Worm (Caenorhabditis elegans): ENCODE data around the gene R11.3.
A peak's percentile ranks its signal among the peaks of the same experiment; 100 is the strongest.
"Not testable (repeated sequence)": the region's sequence is repeated elsewhere in the genome, so short reads cannot be mapped to it uniquely, and the experiment has no call there.

Gene R11.3

DNA sequence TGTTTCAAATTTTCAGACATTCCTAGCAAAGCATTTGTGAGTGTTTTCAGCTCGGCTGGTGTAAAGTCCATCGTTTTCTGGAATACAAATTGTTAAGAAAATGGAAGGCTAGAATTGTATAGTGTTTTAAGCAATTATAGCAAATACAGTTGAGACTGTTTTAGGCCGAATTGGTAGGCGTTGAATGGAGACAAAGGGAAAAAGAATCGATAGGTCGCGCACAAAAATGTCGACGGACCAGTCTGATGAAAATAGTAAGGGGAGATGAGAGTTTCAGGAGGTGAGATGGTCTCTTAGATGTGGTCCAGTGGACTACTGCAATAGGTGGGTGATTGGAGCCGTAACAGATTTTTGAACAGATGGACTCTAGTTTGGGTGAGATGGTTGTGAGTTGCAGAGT is 41.6 kb upstream of the R11.3 start:
- TF ChIP-seq nfya-1 (tag; optimal IDR thresholded peaks at IDR 0.05) (no peak), ceh-31 (tag; optimal IDR thresholded peaks at IDR 0.05) (no peak), nhr-232 (tag; optimal IDR thresholded peaks at IDR 0.05) (no peak), hlh-6 (tag; optimal IDR thresholded peaks at IDR 0.05) (no peak), ceh-22 (tag; optimal IDR thresholded peaks at IDR 0.05) (no peak), T23F11.4 (GFP tag; optimal IDR thresholded peaks at IDR 0.05) (no peak)

DNA sequence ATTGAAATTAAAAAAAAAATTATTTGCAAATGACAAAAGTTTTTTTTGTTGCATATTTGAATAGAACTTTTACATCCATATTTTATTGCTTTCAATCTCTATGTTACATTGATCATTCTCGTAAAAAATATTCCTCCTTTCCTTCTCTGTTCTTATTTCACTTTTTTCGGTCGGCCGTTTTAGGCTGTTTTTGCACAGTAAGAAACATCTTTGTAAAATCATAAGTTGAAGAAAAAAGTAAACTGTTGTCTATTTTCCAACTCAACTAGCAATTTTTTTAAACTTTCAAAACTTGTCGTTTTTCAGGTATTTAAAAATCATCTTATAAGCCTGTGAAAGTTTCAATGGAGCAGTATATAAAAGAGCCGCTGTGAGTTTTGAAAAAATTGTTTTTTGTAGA is 29.6 kb upstream of the R11.3 start, which contains the start of gene F23A7.5:
Gene F23A7.5, plus strand, starts transcription at position 301 of the 400 bp plus-strand sequence.
- TF ChIP-seq che-1 (tag; optimal IDR thresholded peaks at IDR 0.05) = no peak
- TF ChIP-seq unc-42 (tag; optimal IDR thresholded peaks at IDR 0.05) = no peak
- no peak for TF ChIP-seq hlh-13 (GFP tag; optimal IDR thresholded peaks at IDR 0.05)
- no peak for TF ChIP-seq ets-4 (tag; optimal IDR thresholded peaks at IDR 0.05)
- no peak for TF ChIP-seq ztf-16 (tag; optimal IDR thresholded peaks at IDR 0.05)
- TF ChIP-seq elt-2 (tag; optimal IDR thresholded peaks at IDR 0.05) = no peak
- TF ChIP-seq eyg-1 (tag; optimal IDR thresholded peaks at IDR 0.05) = no peak
- TF ChIP-seq odd-2 (tag; optimal IDR thresholded peaks at IDR 0.05) = no peak
- no peak for TF ChIP-seq ahr-1 (tag; optimal IDR thresholded peaks at IDR 0.05)
- no peak for TF ChIP-seq fkh-10 (GFP tag; optimal IDR thresholded peaks at IDR 0.05)
- no peak for TF ChIP-seq hlh-8 (tag; optimal IDR thresholded peaks at IDR 0.05)
- no peak for TF ChIP-seq pag-3 (tag; optimal IDR thresholded peaks at IDR 0.05; ENCODE audit: borderline replicate concordance)
- TF ChIP-seq hlh-30 (tag; optimal IDR thresholded peaks at IDR 0.05; ENCODE audit: insufficient read depth) = no peak
- no peak for TF ChIP-seq lim-6 (tag; optimal IDR thresholded peaks at IDR 0.05)
- no peak for TF ChIP-seq zip-5 (tag; optimal IDR thresholded peaks at IDR 0.05)
- TF ChIP-seq sox-4 (tag; optimal IDR thresholded peaks at IDR 0.05) = no peak
- TF ChIP-seq ama-1 (optimal IDR thresholded peaks at IDR 0.05) = no peak
- no peak for TF ChIP-seq npax-4 (tag; optimal IDR thresholded peaks at IDR 0.05)
- no peak for TF ChIP-seq hlh-15 (tag; optimal IDR thresholded peaks at IDR 0.05)

DNA sequence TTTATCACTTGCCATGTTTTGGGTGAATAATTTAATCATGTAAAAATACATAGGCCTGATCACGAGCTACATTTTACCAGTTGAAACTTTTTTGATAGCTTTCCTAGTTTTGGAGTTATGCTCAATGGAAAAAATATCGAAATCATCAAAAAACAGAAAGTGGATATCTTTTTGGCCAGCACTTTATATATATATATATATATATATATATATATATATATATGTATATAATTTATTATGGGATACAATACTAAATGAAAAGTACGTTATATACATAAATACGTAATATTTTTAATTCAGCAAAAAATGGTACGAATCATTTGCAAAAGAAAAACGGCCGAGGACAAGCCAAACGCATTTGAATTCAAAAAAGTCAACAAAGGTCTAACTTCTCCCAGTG is 20.7 kb upstream of the R11.3 start, which contains the start of gene F23A7.3:
Gene F23A7.3, plus strand, starts transcription at position 301 of the 400 bp plus-strand sequence.
- TF ChIP-seq ceh-9, ceh-2, gmeb-2 (tag; optimal IDR thresholded peaks at IDR 0.05): not testable (repeated sequence)

DNA sequence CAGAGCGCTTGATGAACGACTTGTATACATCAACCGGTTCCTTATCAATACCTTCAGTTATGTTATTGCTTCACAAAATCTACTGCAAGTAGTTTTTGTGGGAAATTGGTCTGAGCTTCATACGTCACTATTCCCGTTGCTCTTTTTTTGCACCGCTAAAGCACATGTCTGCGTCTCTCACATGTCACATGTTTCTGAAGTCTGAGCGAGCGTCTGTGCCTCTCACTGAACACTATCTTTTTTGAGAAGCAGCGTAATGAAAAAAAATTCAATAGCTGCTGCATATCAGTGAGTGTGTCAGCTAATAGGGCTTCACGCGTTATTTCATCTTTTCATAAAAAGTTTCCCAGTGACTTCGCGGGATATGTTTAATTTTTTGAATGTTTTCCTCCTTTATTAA is 19.3 kb upstream of the R11.3 start:
- TF ChIP-seq pag-3 (tag; optimal IDR thresholded peaks at IDR 0.05; ENCODE audit: borderline replicate concordance) (no peak), K02D7.2 (tag; optimal IDR thresholded peaks at IDR 0.05) (no peak), mec-3 (tag; optimal IDR thresholded peaks at IDR 0.05; ENCODE audit: borderline replicate concordance) (no peak), hlh-30 (tag; optimal IDR thresholded peaks at IDR 0.05; ENCODE audit: insufficient read depth) (peak; percentile 82), fkh-10 (GFP tag; optimal IDR thresholded peaks at IDR 0.05) (no peak), F13H6.1 (tag; optimal IDR thresholded peaks at IDR 0.05) (no peak), C08G9.2 (tag; optimal IDR thresholded peaks at IDR 0.05) (no peak), ztf-16 (tag; optimal IDR thresholded peaks at IDR 0.05) (no peak), unc-55 (GFP tag; optimal IDR thresholded peaks at IDR 0.05) (no peak)

DNA sequence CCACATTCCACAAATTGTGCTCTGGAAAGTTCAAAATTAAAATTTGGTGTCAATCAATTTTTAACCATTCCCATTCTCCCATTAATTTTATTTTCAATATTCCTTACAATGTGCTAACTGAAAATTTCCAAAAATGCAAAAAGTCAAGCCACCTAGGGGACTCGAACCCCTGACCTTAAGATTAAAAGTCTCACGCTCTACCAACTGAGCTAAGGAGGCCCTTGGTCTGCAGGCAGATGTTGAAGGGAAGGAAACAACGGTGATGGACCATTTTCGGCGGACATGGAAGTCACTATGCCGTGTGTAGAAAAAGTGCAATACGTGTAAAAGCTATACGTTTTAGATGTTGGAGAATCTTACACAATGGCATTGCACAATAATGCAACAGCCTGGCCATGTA is 18.7 kb upstream of the R11.3 start:
- TF ChIP-seq ceh-31 (tag; optimal IDR thresholded peaks at IDR 0.05) (no peak), C08G9.2 (tag; optimal IDR thresholded peaks at IDR 0.05) (no peak), syd-9 (tag; optimal IDR thresholded peaks at IDR 0.05) (no peak), hlh-15 (tag; optimal IDR thresholded peaks at IDR 0.05) (no peak), pha-4 (tag; optimal IDR thresholded peaks at IDR 0.05) (no peak), fax-1 (tag; optimal IDR thresholded peaks at IDR 0.05) (no peak), nhr-11 (tag; optimal IDR thresholded peaks at IDR 0.05) (no peak), lin-11 (tag; optimal IDR thresholded peaks at IDR 0.05) (no peak), pros-1 (tag; optimal IDR thresholded peaks at IDR 0.05) (no peak), ref-2 (tag; optimal IDR thresholded peaks at IDR 0.05) (no peak), pag-3 (tag; optimal IDR thresholded peaks at IDR 0.05; ENCODE audit: borderline replicate concordance) (no peak), ceh-2 (tag; optimal IDR thresholded peaks at IDR 0.05) (no peak), ama-1 (optimal IDR thresholded peaks at IDR 0.05) (no peak), unc-42 (tag; optimal IDR thresholded peaks at IDR 0.05) (no peak), ceh-6 (GFP tag; optimal IDR thresholded peaks at IDR 0.05) (no peak), pqm-1 (tag; optimal IDR thresholded peaks at IDR 0.05) (no peak), ets-4 (tag; optimal IDR thresholded peaks at IDR 0.05) (no peak), ceh-24 (tag; optimal IDR thresholded peaks at IDR 0.05) (no peak)
